Worm (Caenorhabditis elegans) whole organism, late embryonic: ENCODE data around the gene aak-2.

ENCODE experiments used
- F13H6.1 ChIP-seq: sonication (generic microtip); optimal IDR thresholded peaks from 2 replicates; lab custom pipeline; 2016; ENCODE audit warnings: missing genetic modification characterization, missing compliant biosample characterization
- T23F11.4 ChIP-seq: fragments of 200-800 bp; sonication (Bioruptor generic); optimal IDR thresholded peaks from 2 replicates; lab custom pipeline; 2018; ENCODE audit warnings: mild to moderate bottlenecking, missing genetic modification characterization, missing compliant biosample characterization
- ceh-14 ChIP-seq: sonication (generic microtip); optimal IDR thresholded peaks from 2 replicates; lab custom pipeline; 2016; ENCODE audit warnings: missing genotype, missing genetic modification characterization, missing compliant biosample characterization
- pax-1 ChIP-seq: fragments of 150-350 bp; optimal IDR thresholded peaks from 2 replicates; lab custom pipeline; 2014; ENCODE audit warnings: missing biosample characterization, missing genetic modification characterization
- pha-4 ChIP-seq: fragments of 150-350 bp; optimal IDR thresholded peaks from 2 replicates; lab custom pipeline; 2018; ENCODE audit warnings: missing biosample characterization, missing genetic modification reagents, missing genetic modification characterization
- unc-55 ChIP-seq: sonication (generic microtip); optimal IDR thresholded peaks from 2 replicates; lab custom pipeline; 2017; ENCODE audit warnings: missing biosample characterization, missing genetic modification reagents, missing genetic modification characterization
- unc-86 ChIP-seq: sonication (generic microtip); optimal IDR thresholded peaks from 2 replicates; lab custom pipeline; 2016; ENCODE audit warnings: missing genetic modification characterization, missing compliant biosample characterization

The aak-2 gene

DNA sequence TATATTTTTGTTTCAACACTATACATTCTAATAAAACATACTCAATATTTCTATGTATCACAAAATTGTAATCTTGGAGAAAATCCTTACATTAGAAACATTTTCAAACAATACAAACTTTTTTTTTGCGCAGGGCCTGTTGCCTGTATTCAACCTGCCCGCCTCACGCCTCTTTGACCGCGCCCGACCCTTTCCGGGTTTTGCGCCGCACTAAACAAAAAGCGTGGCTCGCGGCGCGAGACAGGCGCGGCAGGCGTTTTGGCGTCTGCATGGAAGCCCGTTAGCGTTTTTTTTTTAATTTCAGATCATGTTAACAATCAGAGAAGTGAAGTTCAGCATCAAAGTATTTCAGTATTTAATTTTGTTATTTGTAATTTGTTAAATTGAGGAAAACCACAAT is 47.0 kb downstream of the aak-2 start:
- TF ChIP-seq unc-55 (GFP tag; lab: Kevin White, UChicago) (no peak), unc-86 (tag; lab: Kevin White, UChicago) (no peak), ceh-14 (no peak), pax-1 (tag; lab: Kevin White, UChicago) (no peak), F13H6.1 (tag; lab: Kevin White, UChicago) (no peak)

DNA sequence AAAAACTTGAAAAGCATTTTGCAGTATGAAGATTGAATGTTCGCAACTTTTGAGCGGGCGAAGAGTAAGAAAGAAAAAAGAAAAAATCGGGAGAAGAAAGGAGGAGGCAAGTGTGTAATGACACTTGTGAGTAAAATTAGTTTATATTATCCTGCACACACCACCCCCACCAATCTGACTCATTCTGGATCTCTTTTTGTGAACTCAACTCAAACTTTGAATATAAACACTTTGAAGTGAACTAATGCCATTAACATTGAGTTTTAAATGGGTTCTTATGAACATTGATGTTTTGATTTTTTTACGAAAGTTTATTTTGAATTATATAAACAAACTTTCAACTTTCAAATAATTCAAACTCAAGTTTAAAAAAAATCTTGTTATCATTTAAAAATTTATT is 49.0 kb downstream of the aak-2 start, which contains the start of gene F41G4.8:
TSS of gene F41G4.8 (minus strand) at position 101 of the 400 bp plus-strand sequence.
- no peak for TF ChIP-seq T23F11.4 (GFP tag; lab: Kevin White, UChicago)
- no peak for TF ChIP-seq pha-4
